Worm (Caenorhabditis elegans): ENCODE data around the gene egas-1.

DNA sequence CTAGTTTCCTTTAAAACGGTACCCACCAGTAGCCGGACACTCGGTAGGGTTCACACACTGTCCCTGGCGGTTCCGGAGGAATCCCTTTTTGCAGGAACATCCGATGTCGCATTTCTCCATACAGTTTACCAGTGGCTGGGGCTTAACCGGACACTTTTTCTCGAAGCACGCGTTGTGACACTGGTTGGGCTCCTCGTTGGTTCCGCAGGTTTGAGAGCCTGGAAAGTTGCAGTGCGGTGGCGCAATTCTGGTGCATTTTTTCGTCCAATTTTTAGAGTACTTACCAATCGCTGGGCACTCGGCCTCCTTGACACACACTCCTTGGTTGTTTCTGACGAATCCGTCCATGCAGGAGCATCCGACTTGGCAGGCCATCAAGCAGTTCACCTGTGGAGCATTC, 22.2 kb downstream of the egas-1 start:
- TF ChIP-seq zip-8 (tag; optimal IDR thresholded peaks at IDR 0.05) = no peak
- no peak for TF ChIP-seq mab-5 (tag; optimal IDR thresholded peaks at IDR 0.05)
- no peak for TF ChIP-seq unc-62 (GFP tag; optimal IDR thresholded peaks at IDR 0.05)
- TF ChIP-seq pha-4 (tag; optimal IDR thresholded peaks at IDR 0.05) = no peak
- no peak for TF ChIP-seq nhr-12 (tag; optimal IDR thresholded peaks at IDR 0.05)

Data from whole organism, mixed stage, embryonic.